Worm (Caenorhabditis elegans) whole organism, early embryonic: ENCODE measurements around the gene srt-34.

Source experiments
- B0310.2 ChIP-seq: sonication (generic microtip); optimal IDR thresholded peaks from 2 replicates; lab custom pipeline; 2016; ENCODE audit warnings: mild to moderate bottlenecking, missing genetic modification characterization, missing compliant biosample characterization
- F13C5.2 ChIP-seq: sonication (generic microtip); optimal IDR thresholded peaks from 2 replicates; lab custom pipeline; 2017; ENCODE audit warnings: mild to moderate bottlenecking, missing genetic modification characterization, inconsistent platforms, missing compliant biosample characterization
- aly-1 ChIP-seq: sonication (generic microtip); optimal IDR thresholded peaks from 2 replicates; lab custom pipeline; 2016; ENCODE audit warnings: missing genetic modification characterization, missing compliant biosample characterization
- ama-1 ChIP-seq: fragments of 150-350 bp; optimal IDR thresholded peaks from 2 replicates; lab custom pipeline; 2014
- hmg-4 ChIP-seq: fragments of 200-800 bp; sonication (Bioruptor generic); optimal IDR thresholded peaks from 2 replicates; lab custom pipeline; 2018; ENCODE audit warnings: mild to moderate bottlenecking, missing genetic modification characterization, missing compliant biosample characterization
- hnd-1 ChIP-seq: sonication (generic microtip); optimal IDR thresholded peaks from 2 replicates; lab custom pipeline; 2016; ENCODE audit warnings: missing genetic modification characterization, missing compliant biosample characterization
- scrt-1 ChIP-seq: fragments of 200-800 bp; sonication (Bioruptor generic); IDR thresholded peaks from 2 replicates; pipeline ENCODE4 v1.3.6; 2022; ENCODE audit warnings: missing genetic modification characterization, missing compliant biosample characterization
- sea-1 ChIP-seq: fragments of 200-800 bp; sonication (Bioruptor generic); conservative IDR thresholded peaks from 2 replicates; pipeline ENCODE4 v1.3.6; 2022; ENCODE audit warnings: missing genetic modification characterization, missing compliant biosample characterization
- tbx-11 ChIP-seq: fragments of 200-800 bp; sonication (Bioruptor generic); IDR thresholded peaks from 2 replicates; pipeline ENCODE4 v1.3.6; 2022; ENCODE audit warnings: missing genetic modification characterization, missing compliant biosample characterization

- no peak for TF ChIP-seq tbx-11 (GFP tag; lab: Robert Waterston, UW)
- TF ChIP-seq hmg-4 (GFP tag; lab: Kevin White, UChicago) = no peak
- no peak for TF ChIP-seq hnd-1
- no peak for TF ChIP-seq sea-1 (GFP tag; lab: Robert Waterston, UW)
- TF ChIP-seq ama-1 = no peak
- TF ChIP-seq F13C5.2 (tag; lab: Kevin White, UChicago) = no peak
- TF ChIP-seq aly-1 (tag; lab: Kevin White, UChicago) = no peak
- no peak for TF ChIP-seq B0310.2 (tag; lab: Kevin White, UChicago)
- TF ChIP-seq scrt-1 (GFP tag; lab: Robert Waterston, UW) = no peak
These were observed 22.0 kb downstream of the srt-34 start, which contains the start of gene F54E2.2 for ce11 chrV:2795998-2796397.
